Fruit fly (Drosophila melanogaster) whole organism, wandering third instar larva: Measurements from ENCODE around the gene Gli.

ENCODE experiments used
- Abd-B ChIP-seq: fragments of >200 bp; optimal IDR thresholded peaks from 2 replicates; lab custom pipeline; 2017; ENCODE audit warnings: missing biosample characterization, missing genetic modification characterization
- CG9705 ChIP-seq: fragments of 200-800 bp; sonication (Bioruptor generic); optimal IDR thresholded peaks from 2 replicates; lab custom pipeline; 2018; ENCODE audit warnings: missing biosample characterization, mild to moderate bottlenecking, missing genetic modification characterization
- CrebA ChIP-seq: fragments of 200-800 bp; sonication (Bioruptor generic); optimal IDR thresholded peaks from 2 replicates; lab custom pipeline; 2016; ENCODE audit warnings: missing biosample characterization, mild to moderate bottlenecking, missing genetic modification characterization, borderline replicate concordance
- Dfd ChIP-seq: fragments of >200 bp; optimal IDR thresholded peaks from 2 replicates; lab custom pipeline; 2017; ENCODE audit warnings: missing biosample characterization, missing genetic modification characterization
- Dif ChIP-seq: fragments of 200-275, 200-300 bp; sonication (Bioruptor generic); optimal IDR thresholded peaks from 2 replicates; lab custom pipeline; 2018; ENCODE audit warnings: missing biosample characterization, missing genetic modification characterization; ENCODE audit not compliant: partially characterized antibody
- GATAd ChIP-seq: sonication (Bioruptor generic); optimal IDR thresholded peaks from 2 replicates; lab custom pipeline; 2016; ENCODE audit warnings: missing biosample characterization, missing genetic modification characterization
- HLH106 ChIP-seq: fragments of 200-800 bp; optimal IDR thresholded peaks from 3 replicates; lab custom pipeline; 2019; ENCODE audit warnings: missing biosample characterization, mild to moderate bottlenecking, missing genetic modification characterization, moderate library complexity
- Hnf4 ChIP-seq: fragments of 200-800 bp; sonication (Bioruptor generic); optimal IDR thresholded peaks from 2 replicates; lab custom pipeline; 2016; ENCODE audit warnings: missing biosample characterization, mild to moderate bottlenecking, missing genetic modification characterization
- Hr78 ChIP-seq: fragments of >200 bp; optimal IDR thresholded peaks from 2 replicates; lab custom pipeline; 2017; ENCODE audit warnings: missing biosample characterization, missing genetic modification characterization
- Jra ChIP-seq: sonication (Bioruptor generic); optimal IDR thresholded peaks from 2 replicates; lab custom pipeline; 2016; ENCODE audit warnings: missing biosample characterization, missing genetic modification characterization
- Mio ChIP-seq: sonication (Bioruptor generic); optimal IDR thresholded peaks from 2 replicates; lab custom pipeline; 2016; ENCODE audit warnings: missing biosample characterization, missing genetic modification characterization
- Myc ChIP-seq: fragments of >200 bp; optimal IDR thresholded peaks from 2 replicates; lab custom pipeline; 2017
- OdsH ChIP-seq: fragments of 200-800 bp; sonication (Bioruptor generic); optimal IDR thresholded peaks from 2 replicates; lab custom pipeline; 2016; ENCODE audit warnings: missing biosample characterization, mild to moderate bottlenecking, missing genetic modification characterization
- Rel ChIP-seq, 2 experiments: fragments of 200-800 bp; sonication (Bioruptor generic) in 1 of 2; optimal IDR thresholded peaks; 2 replicates in 1 of 2; 3 replicates in 1 of 2; lab custom pipeline; 2016 to 2019; ENCODE audit warnings: mild to moderate bottlenecking in 2 of 2, missing biosample characterization in 2 of 2, missing genetic modification characterization in 2 of 2, moderate library complexity in 1 of 2
- Vsx2 ChIP-seq: fragments of 200-300, 225-300 bp; sonication (Bioruptor generic); optimal IDR thresholded peaks from 2 replicates; lab custom pipeline; 2018; ENCODE audit warnings: missing biosample characterization, missing genetic modification characterization; ENCODE audit not compliant: partially characterized antibody
- br ChIP-seq: fragments of 200-800 bp; sonication (Bioruptor generic); optimal IDR thresholded peaks from 2 replicates; lab custom pipeline; 2016; ENCODE audit warnings: missing biosample characterization, missing genetic modification characterization
- dl ChIP-seq, 2 experiments: fragments of 175-275, 200-275 bp in 1 of 2; fragments of 200-275 bp in 1 of 2; sonication (Bioruptor generic); optimal IDR thresholded peaks; lab custom pipeline; 2018; ENCODE audit warnings: mild to moderate bottlenecking in 2 of 2, missing biosample characterization in 2 of 2, missing genetic modification characterization in 2 of 2, moderate library complexity in 2 of 2; ENCODE audit not compliant: partially characterized antibody in 2 of 2, insufficient read depth in 1 of 2
- dmrt93B ChIP-seq: fragments of 200-800 bp; sonication (Bioruptor generic); optimal IDR thresholded peaks from 2 replicates; lab custom pipeline; 2018; ENCODE audit warnings: missing biosample characterization, mild to moderate bottlenecking, missing genetic modification characterization
- dsf ChIP-seq: sonication (Bioruptor generic); optimal IDR thresholded peaks from 2 replicates; lab custom pipeline; 2016; ENCODE audit warnings: missing biosample characterization, missing genetic modification characterization, borderline replicate concordance
- ey ChIP-seq: fragments of 200-800 bp; sonication (Bioruptor generic); optimal IDR thresholded peaks from 2 replicates; lab custom pipeline; 2016; ENCODE audit warnings: missing biosample characterization, missing genetic modification characterization
- foxo ChIP-seq, 2 experiments: fragments of 200-800 bp; sonication (Bioruptor generic); optimal IDR thresholded peaks; 2 replicates in 1 of 2; 3 replicates in 1 of 2; lab custom pipeline; 2016 to 2017; ENCODE audit warnings: missing biosample characterization in 2 of 2, missing genetic modification characterization in 2 of 2
- jim ChIP-seq: fragments of 175-275, 200-325 bp; sonication (Bioruptor generic); optimal IDR thresholded peaks from 2 replicates; lab custom pipeline; 2016; ENCODE audit warnings: missing biosample characterization, mild to moderate bottlenecking, missing genetic modification characterization
- lola ChIP-seq: fragments of >200 bp; optimal IDR thresholded peaks from 2 replicates; lab custom pipeline; 2017; ENCODE audit warnings: missing biosample characterization, missing genetic modification characterization
- pan ChIP-seq: fragments of >200 bp; optimal IDR thresholded peaks from 2 replicates; lab custom pipeline; 2017
- psq ChIP-seq: fragments of 200-800 bp; sonication (Bioruptor generic); optimal IDR thresholded peaks from 3 replicates; lab custom pipeline; 2017; ENCODE audit warnings: missing biosample characterization, mild to moderate bottlenecking, missing genetic modification characterization, moderate library complexity
- rgr ChIP-seq: fragments of 200-800 bp; sonication (Bioruptor generic); optimal IDR thresholded peaks from 3 replicates; lab custom pipeline; 2016; ENCODE audit warnings: missing biosample characterization, mild to moderate bottlenecking, missing genetic modification characterization
- sage ChIP-seq: fragments of 200-800 bp; sonication (Bioruptor generic); optimal IDR thresholded peaks from 2 replicates; lab custom pipeline; 2016; ENCODE audit warnings: missing biosample characterization, mild to moderate bottlenecking, missing genetic modification characterization
- sv ChIP-seq: fragments of 200-800 bp; sonication (Bioruptor generic); optimal IDR thresholded peaks from 3 replicates; lab custom pipeline; 2016; ENCODE audit warnings: missing biosample characterization, missing genetic modification characterization
- tai ChIP-seq: sonication (Bioruptor generic); optimal IDR thresholded peaks from 2 replicates; lab custom pipeline; 2016; ENCODE audit warnings: missing biosample characterization, missing genetic modification characterization
- usp ChIP-seq: fragments of >200 bp; optimal IDR thresholded peaks from 2 replicates; lab custom pipeline; 2017; ENCODE audit warnings: missing biosample characterization, missing genetic modification characterization
- woc ChIP-seq: sonication (Bioruptor generic); optimal IDR thresholded peaks from 2 replicates; lab custom pipeline; 2016; ENCODE audit warnings: missing biosample characterization, mild to moderate bottlenecking, missing genetic modification characterization

The Gli gene

dm6 chr2L:15752096-15752495 lies 10.5 kb downstream of the Gli start, which contains the start of gene Mtr4:
Gene Mtr4, plus strand, starts transcription at chr2L:15752263.
- no peak for TF ChIP-seq lola (GFP tag; lab: Kevin White, UChicago)
- no peak for TF ChIP-seq Dfd (GFP tag; lab: Kevin White, UChicago)
- no peak for TF ChIP-seq Vsx2 (GFP tag; lab: Kevin White, UChicago)
- TF ChIP-seq ey (GFP tag; lab: Kevin White, UChicago) = no peak

DNA sequence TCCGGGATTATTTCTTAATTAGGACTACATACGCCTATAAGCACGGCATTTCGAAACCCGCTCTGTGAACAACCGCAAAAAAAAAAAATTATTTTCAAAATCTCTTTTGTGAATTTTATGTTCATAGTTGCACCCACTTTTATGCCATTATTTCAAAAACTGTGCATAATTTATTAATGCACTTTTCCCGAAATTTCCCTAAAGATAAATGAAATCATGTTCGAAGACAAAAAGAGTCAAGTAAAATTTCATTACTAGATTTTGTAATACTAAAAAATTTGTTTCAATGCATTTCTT lies 11.4 kb downstream of the Gli start:
- TF ChIP-seq OdsH (GFP tag; lab: Kevin White, UChicago) (no peak), woc (GFP tag; lab: Kevin White, UChicago) (peak; percentile 18), Mio (no peak), foxo (GFP tag; optimal IDR thresholded peaks at IDR 0.05; lab: Kevin White, UChicago) (no peak), Jra (no peak)

DNA sequence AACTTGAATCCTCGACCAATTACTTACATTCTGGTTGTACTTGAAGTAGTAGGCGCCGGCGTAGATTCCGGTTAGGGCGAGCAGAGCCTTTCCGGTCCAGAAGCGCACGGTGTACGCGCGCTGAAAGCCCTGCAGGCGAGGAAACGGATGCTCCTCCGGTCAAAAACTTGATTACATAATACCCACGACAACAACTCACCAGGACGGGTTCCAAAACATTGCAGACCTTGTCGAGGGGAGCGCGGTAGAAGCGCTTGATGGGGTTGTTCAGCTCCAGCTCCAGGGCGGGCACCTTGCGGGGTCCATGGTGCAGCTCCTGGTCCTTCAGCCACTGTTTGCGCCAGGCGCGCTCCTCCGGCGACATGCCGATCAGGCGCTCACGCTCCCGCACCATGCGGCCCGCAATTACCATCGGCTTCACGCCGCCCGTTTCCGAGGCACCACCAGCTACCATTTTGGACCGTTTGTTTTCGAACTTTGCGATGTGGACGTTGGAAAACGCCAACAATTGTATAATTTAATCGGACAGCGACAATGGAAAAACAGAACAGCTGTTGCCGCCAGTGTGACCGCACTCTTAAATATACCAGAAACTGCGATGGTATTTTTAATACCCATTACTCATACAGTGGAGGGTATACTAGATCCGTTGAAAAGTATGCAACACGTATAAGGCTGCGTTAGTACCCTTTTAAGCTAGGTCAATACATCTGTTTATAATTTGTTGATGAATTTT lies 11.9 kb downstream of the Gli start, which contains the start of gene ND-B17:
Gene ND-B17, minus strand, starts transcription at position 556 of the 736 bp plus-strand sequence.
- no peak for TF ChIP-seq Hr78
- TF ChIP-seq sage (GFP tag; lab: Kevin White, UChicago) = no peak
- TF ChIP-seq ey (GFP tag; lab: Kevin White, UChicago) = peak; percentile 6
- no peak for TF ChIP-seq Hnf4 (GFP tag; lab: Kevin White, UChicago)
- no peak for TF ChIP-seq usp
- no peak for TF ChIP-seq OdsH (GFP tag; lab: Kevin White, UChicago)
- no peak for TF ChIP-seq HLH106 (tag; lab: Kevin White, UChicago)
- no peak for TF ChIP-seq jim (GFP tag; lab: Kevin White, UChicago)
- peak; percentile 32 for TF ChIP-seq Myc
- no peak for TF ChIP-seq br (GFP tag; lab: Kevin White, UChicago)
- no peak for TF ChIP-seq dmrt93B (GFP tag; lab: Kevin White, UChicago)
- TF ChIP-seq Vsx2 (GFP tag; lab: Kevin White, UChicago) = no peak
- TF ChIP-seq pan (lab: Kevin White, UChicago) = no peak
- TF ChIP-seq tai (GFP tag; lab: Kevin White, UChicago) = no peak
- no peak for TF ChIP-seq CrebA
- no peak for TF ChIP-seq foxo (GFP tag; optimal IDR thresholded peaks at IDR 0.05; lab: Kevin White, UChicago)
- no peak for TF ChIP-seq dsf (GFP tag; lab: Kevin White, UChicago)
- TF ChIP-seq CG9705 (GFP tag; lab: Kevin White, UChicago) = no peak
- no peak for TF ChIP-seq Mio
- TF ChIP-seq Rel (GFP tag; optimal IDR thresholded peaks at IDR 0.05; lab: Kevin White, UChicago) = no peak
- no peak for TF ChIP-seq Rel (tag; optimal IDR thresholded peaks at IDR 0.05; lab: Kevin White, UChicago)
- no peak for TF ChIP-seq GATAd (GFP tag; lab: Kevin White, UChicago)
- no peak for TF ChIP-seq Abd-B
- peak; percentile 36 for TF ChIP-seq woc (GFP tag; lab: Kevin White, UChicago)
- no peak for TF ChIP-seq dl (GFP tag; optimal IDR thresholded peaks at IDR 0.05; lab: Kevin White, UChicago; ENCODE audit: insufficient read depth in 1 of 2, partially characterized antibody in 2 of 2)
- TF ChIP-seq Dif (GFP tag; lab: Kevin White, UChicago) = no peak
- peak; percentile 46 for TF ChIP-seq sv (GFP tag; lab: Kevin White, UChicago)

- no peak for TF ChIP-seq lola (GFP tag; lab: Kevin White, UChicago)
- no peak for TF ChIP-seq tai (GFP tag; lab: Kevin White, UChicago)
- no peak for TF ChIP-seq psq (GFP tag; lab: Kevin White, UChicago)
- no peak for TF ChIP-seq rgr (GFP tag; lab: Kevin White, UChicago)
These were observed 13.2 kb downstream of the Gli start for dm6 chr2L:15749313-15749712.

dm6 chr2L:15748261-15748553 lies 14.4 kb downstream of the Gli start:
- TF ChIP-seq Hnf4 (GFP tag; lab: Kevin White, UChicago) (no peak), br (GFP tag; lab: Kevin White, UChicago) (no peak)
- TF ChIP-seq, all 38 proteins: peak for 0
